Worm (Caenorhabditis elegans): ENCODE measurements around the gene C43C3.4.

DNA sequence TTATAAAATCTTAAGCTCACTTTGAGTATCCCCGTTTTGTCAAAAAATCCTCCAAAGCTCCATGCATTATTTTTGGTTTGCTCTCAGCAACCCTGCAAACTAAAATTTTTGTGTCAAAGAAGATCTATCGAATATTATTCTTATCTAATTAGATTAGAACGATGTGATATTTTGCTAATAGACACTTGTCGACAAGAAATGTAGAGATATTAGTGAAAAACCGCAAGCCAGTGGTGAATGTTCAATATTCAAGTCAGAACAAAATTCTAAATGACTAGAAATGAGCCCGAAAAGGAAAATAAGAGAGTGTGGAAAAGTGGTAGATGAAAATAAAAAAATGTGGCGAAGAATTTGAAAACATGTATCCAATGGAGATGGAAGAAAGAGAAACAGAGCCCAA is at the start of gene C43C3.4:
- TF ChIP-seq him-1 (tag; optimal IDR thresholded peaks at IDR 0.05) (no peak), W03F9.2 (tag; optimal IDR thresholded peaks at IDR 0.05) (no peak)

All from whole organism, L4/young adult.